Fruit fly (Drosophila melanogaster) Kc167 (cell line): Measurements from ENCODE around the gene CG42828.

Experiments
- Sin3A ChIP-seq: fragments of >200 bp; optimal IDR thresholded peaks from 2 replicates; lab custom pipeline; 2018; ENCODE audit warnings: missing external identifiers
- h ChIP-seq: fragments of >200 bp; optimal IDR thresholded peaks from 3 replicates; lab custom pipeline; 2018; ENCODE audit warnings: missing external identifiers
- insv ChIP-seq: fragments of >200 bp; optimal IDR thresholded peaks from 3 replicates; lab custom pipeline; 2018; ENCODE audit warnings: missing external identifiers
- psq ChIP-seq: fragments of >200 bp; optimal IDR thresholded peaks from 2 replicates; lab custom pipeline; 2017; ENCODE audit warnings: missing external identifiers
- ttk ChIP-seq: sonication (Bioruptor generic); optimal IDR thresholded peaks from 2 replicates; lab custom pipeline; 2017; ENCODE audit warnings: missing external identifiers

- TF ChIP-seq h (lab: Kevin White, UChicago) = no peak
- no peak for TF ChIP-seq psq (lab: Kevin White, UChicago)
- TF ChIP-seq ttk (lab: Kevin White, UChicago) = no peak
- no peak for TF ChIP-seq insv (lab: Kevin White, UChicago)
- no peak for TF ChIP-seq Sin3A (lab: Kevin White, UChicago)
These were observed 48.4 kb downstream of the CG42828 start for dm6 chr3R:23421925-23422324.
